Worm (Caenorhabditis elegans) whole organism, late embryonic: ENCODE results near the gene pssy-1.

Experiments
- C38D4.7 ChIP-seq: fragments of 200-800 bp; sonication (Bioruptor generic); optimal IDR thresholded peaks from 2 replicates; lab custom pipeline; 2018; ENCODE audit warnings: mild to moderate bottlenecking, missing genetic modification characterization, moderate library complexity, missing compliant biosample characterization
- K02D7.2 ChIP-seq: sonication (generic microtip); optimal IDR thresholded peaks from 2 replicates; lab custom pipeline; 2017; ENCODE audit warnings: mild to moderate bottlenecking, missing genetic modification characterization, missing compliant biosample characterization
- K09A11.1 ChIP-seq: sonication (generic microtip); optimal IDR thresholded peaks from 2 replicates; lab custom pipeline; 2017; ENCODE audit warnings: antibody characterized with exemption, mild to moderate bottlenecking, missing genetic modification characterization, missing compliant biosample characterization; ENCODE audit not compliant: insufficient read depth
- Y22D7AL.16 ChIP-seq: sonication (generic microtip); optimal IDR thresholded peaks from 2 replicates; lab custom pipeline; 2016; ENCODE audit warnings: missing genetic modification characterization, missing compliant biosample characterization
- ama-1 ChIP-seq: fragments of 150-350 bp; optimal IDR thresholded peaks from 2 replicates; lab custom pipeline; 2014
- ceh-14 ChIP-seq: sonication (generic microtip); optimal IDR thresholded peaks from 2 replicates; lab custom pipeline; 2016; ENCODE audit warnings: missing genotype, missing genetic modification characterization, missing compliant biosample characterization
- ceh-19 ChIP-seq: fragments of 200-800 bp; sonication (Bioruptor generic); optimal IDR thresholded peaks from 2 replicates; lab custom pipeline; 2018; ENCODE audit warnings: mild to moderate bottlenecking, missing genetic modification characterization, missing compliant biosample characterization
- ceh-2 ChIP-seq: sonication (generic microtip); optimal IDR thresholded peaks from 2 replicates; lab custom pipeline; 2016; ENCODE audit warnings: missing genotype, missing genetic modification characterization, missing compliant biosample characterization
- ceh-24 ChIP-seq: sonication (generic microtip); optimal IDR thresholded peaks from 2 replicates; lab custom pipeline; 2016; ENCODE audit warnings: mild to moderate bottlenecking, missing genetic modification characterization, missing compliant biosample characterization
- ceh-30 ChIP-seq: fragments of 150-350 bp; optimal IDR thresholded peaks from 2 replicates; lab custom pipeline; 2014; ENCODE audit warnings: missing biosample characterization, missing genetic modification characterization
- ceh-31 ChIP-seq: sonication (generic microtip); optimal IDR thresholded peaks from 2 replicates; lab custom pipeline; 2016; ENCODE audit warnings: missing genetic modification characterization, missing compliant biosample characterization
- ceh-34 ChIP-seq: sonication (generic microtip); optimal IDR thresholded peaks from 2 replicates; lab custom pipeline; 2016; ENCODE audit warnings: mild to moderate bottlenecking, missing genetic modification characterization, missing compliant biosample characterization
- ceh-45 ChIP-seq: fragments of 200-800 bp; sonication (Bioruptor generic); IDR thresholded peaks from 2 replicates; pipeline ENCODE4 v1.3.6; 2022; ENCODE audit warnings: missing genetic modification reagents, missing genetic modification characterization, missing compliant biosample characterization
- ceh-48 ChIP-seq: sonication (generic microtip); optimal IDR thresholded peaks from 2 replicates; lab custom pipeline; 2016; ENCODE audit warnings: missing genetic modification characterization, inconsistent platforms, missing compliant biosample characterization
- ceh-6 ChIP-seq: fragments of 200-800 bp; sonication (Bioruptor generic); optimal IDR thresholded peaks from 2 replicates; lab custom pipeline; 2018; ENCODE audit warnings: mild to moderate bottlenecking, missing genetic modification characterization, missing compliant biosample characterization
- ceh-9 ChIP-seq: sonication (generic microtip); optimal IDR thresholded peaks from 2 replicates; lab custom pipeline; 2016; ENCODE audit warnings: mild to moderate bottlenecking, missing genetic modification characterization, inconsistent platforms, missing compliant biosample characterization
- elt-2 ChIP-seq: sonication (generic microtip); optimal IDR thresholded peaks from 2 replicates; lab custom pipeline; 2016; ENCODE audit warnings: missing genetic modification reagents, missing genetic modification characterization, missing compliant biosample characterization
- elt-4 ChIP-seq: sonication (generic microtip); optimal IDR thresholded peaks from 2 replicates; lab custom pipeline; 2016; ENCODE audit warnings: missing genetic modification characterization, missing compliant biosample characterization
- eyg-1 ChIP-seq: sonication (generic microtip); optimal IDR thresholded peaks from 2 replicates; lab custom pipeline; 2016; ENCODE audit warnings: missing genotype, missing genetic modification characterization, missing compliant biosample characterization
- gmeb-2 ChIP-seq: sonication (generic microtip); optimal IDR thresholded peaks from 2 replicates; lab custom pipeline; 2016; ENCODE audit warnings: missing genetic modification characterization, inconsistent platforms, missing compliant biosample characterization
- hlh-15 ChIP-seq: sonication (generic microtip); optimal IDR thresholded peaks from 2 replicates; lab custom pipeline; 2016; ENCODE audit warnings: missing genetic modification characterization, missing compliant biosample characterization
- hlh-30 ChIP-seq: sonication (generic microtip); optimal IDR thresholded peaks from 2 replicates; lab custom pipeline; 2017; ENCODE audit warnings: antibody characterized with exemption, missing genetic modification characterization, missing compliant biosample characterization; ENCODE audit not compliant: insufficient read depth
- hlh-6 ChIP-seq: sonication (generic microtip); optimal IDR thresholded peaks from 2 replicates; lab custom pipeline; 2016; ENCODE audit warnings: missing genotype, missing genetic modification characterization, missing compliant biosample characterization
- lim-6 ChIP-seq: sonication (generic microtip); optimal IDR thresholded peaks from 2 replicates; lab custom pipeline; 2016; ENCODE audit warnings: missing genetic modification characterization, missing compliant biosample characterization
- lin-11 ChIP-seq: fragments of 200-800 bp; sonication (Bioruptor generic); optimal IDR thresholded peaks from 2 replicates; lab custom pipeline; 2018; ENCODE audit warnings: mild to moderate bottlenecking, missing genetic modification characterization, missing compliant biosample characterization
- madf-2 ChIP-seq: sonication (generic microtip); optimal IDR thresholded peaks from 2 replicates; lab custom pipeline; 2017; ENCODE audit warnings: missing genetic modification characterization, missing compliant biosample characterization
- nfya-1 ChIP-seq: sonication (generic microtip); optimal IDR thresholded peaks from 2 replicates; lab custom pipeline; 2017; ENCODE audit warnings: missing genetic modification characterization, mild to moderate bottlenecking, missing compliant biosample characterization, antibody characterized with exemption, moderate library complexity
- nhr-11 ChIP-seq: fragments of 150-350 bp; optimal IDR thresholded peaks from 2 replicates; lab custom pipeline; 2014; ENCODE audit warnings: missing biosample characterization, missing genetic modification characterization
- npax-4 ChIP-seq: sonication (generic microtip); optimal IDR thresholded peaks from 2 replicates; lab custom pipeline; 2016; ENCODE audit warnings: missing genetic modification characterization, missing compliant biosample characterization
- pat-9 ChIP-seq: fragments of 200-800 bp; sonication (Bioruptor generic); optimal IDR thresholded peaks from 2 replicates; lab custom pipeline; 2018; ENCODE audit warnings: mild to moderate bottlenecking, missing genetic modification characterization, moderate library complexity, missing compliant biosample characterization
- pha-4 ChIP-seq: fragments of 150-350 bp; optimal IDR thresholded peaks from 2 replicates; lab custom pipeline; 2018; ENCODE audit warnings: missing biosample characterization, missing genetic modification reagents, missing genetic modification characterization
- pros-1 ChIP-seq: fragments of 150-350 bp; optimal IDR thresholded peaks from 2 replicates; lab custom pipeline; 2014; ENCODE audit warnings: missing biosample characterization, missing genetic modification reagents, missing genetic modification characterization
- ref-2 ChIP-seq: sonication (generic microtip); optimal IDR thresholded peaks from 2 replicates; lab custom pipeline; 2016; ENCODE audit warnings: missing genetic modification characterization, missing compliant biosample characterization
- rnt-1 ChIP-seq: sonication (generic microtip); optimal IDR thresholded peaks from 2 replicates; lab custom pipeline; 2016; ENCODE audit warnings: missing genetic modification characterization, missing compliant biosample characterization
- sdc-2 ChIP-seq: sonication (generic microtip); optimal IDR thresholded peaks from 2 replicates; lab custom pipeline; 2016; ENCODE audit warnings: missing genotype, missing genetic modification characterization, missing compliant biosample characterization
- sox-2 ChIP-seq: fragments of 200-800 bp; sonication (Bioruptor generic); IDR thresholded peaks from 2 replicates; pipeline ENCODE4 v1.3.6; 2022; ENCODE audit warnings: missing genetic modification reagents, missing genetic modification characterization, missing compliant biosample characterization
- syd-9 ChIP-seq: sonication (generic microtip); optimal IDR thresholded peaks from 2 replicates; lab custom pipeline; 2016; ENCODE audit warnings: mild to moderate bottlenecking, missing genetic modification characterization, moderate library complexity, missing compliant biosample characterization
- tbx-2 ChIP-seq: sonication (generic microtip); optimal IDR thresholded peaks from 2 replicates; lab custom pipeline; 2016; ENCODE audit warnings: missing genetic modification characterization, missing compliant biosample characterization
- ttx-3 ChIP-seq: sonication (generic microtip); optimal IDR thresholded peaks from 2 replicates; lab custom pipeline; 2016; ENCODE audit warnings: missing genetic modification reagents, missing genetic modification characterization, missing compliant biosample characterization
- unc-3 ChIP-seq, 2 experiments: fragments of 200-800 bp in 1 of 2; sonication (Bioruptor generic) in 1 of 2; sonication (generic microtip) in 1 of 2; conservative IDR thresholded peaks in 1 of 2; optimal IDR thresholded peaks in 1 of 2; 2 replicates each; pipeline versions ENCODE4 v1.3.6 to Lab custom; 2016 to 2022; ENCODE audit warnings: missing compliant biosample characterization in 2 of 2, missing genetic modification characterization in 2 of 2, missing genetic modification reagents in 1 of 2
- unc-42 ChIP-seq: sonication (generic microtip); optimal IDR thresholded peaks from 2 replicates; lab custom pipeline; 2016; ENCODE audit warnings: missing genotype, missing genetic modification characterization, missing compliant biosample characterization
- zip-5 ChIP-seq: sonication (generic microtip); optimal IDR thresholded peaks from 2 replicates; lab custom pipeline; 2016; ENCODE audit warnings: missing genetic modification characterization, missing compliant biosample characterization

Gene pssy-1

DNA sequence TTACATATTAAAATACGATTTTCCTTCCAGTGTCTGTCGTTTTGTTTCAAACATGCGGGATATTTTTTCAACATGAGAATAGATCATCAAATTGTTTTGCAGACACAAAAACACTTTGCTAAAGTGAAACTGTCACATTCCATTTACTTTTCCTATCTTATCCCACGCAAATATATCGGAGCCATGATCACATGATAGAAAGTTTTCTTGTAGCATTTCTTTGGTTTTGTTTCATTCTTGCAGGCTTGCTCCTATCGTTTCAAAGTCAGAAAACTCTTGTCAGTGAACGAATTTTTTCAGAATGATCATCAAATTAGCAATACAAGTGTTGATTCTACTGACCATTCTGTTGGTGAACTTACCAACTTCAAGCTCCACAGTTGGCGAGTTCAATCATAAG, 44.1 kb upstream of the pssy-1 start, which contains the start of gene C17G1.2:
Gene C17G1.2, plus strand, starts transcription at position 301 of the 400 bp plus-strand sequence.
- TF ChIP-seq lin-11 (no peak), nfya-1 (tag; lab: Kevin White, UChicago) (no peak), pros-1 (tag; lab: Kevin White, UChicago) (no peak), madf-2 (tag; lab: Kevin White, UChicago) (no peak), hlh-6 (tag; lab: Kevin White, UChicago) (no peak), elt-2 (tag; lab: Kevin White, UChicago) (no peak), lim-6 (tag; lab: Kevin White, UChicago) (no peak), hlh-15 (no peak), ceh-6 (GFP tag; lab: Kevin White, UChicago) (no peak), ceh-14 (no peak)
- TF ChIP-seq, all 69 proteins: peak for 0

DNA sequence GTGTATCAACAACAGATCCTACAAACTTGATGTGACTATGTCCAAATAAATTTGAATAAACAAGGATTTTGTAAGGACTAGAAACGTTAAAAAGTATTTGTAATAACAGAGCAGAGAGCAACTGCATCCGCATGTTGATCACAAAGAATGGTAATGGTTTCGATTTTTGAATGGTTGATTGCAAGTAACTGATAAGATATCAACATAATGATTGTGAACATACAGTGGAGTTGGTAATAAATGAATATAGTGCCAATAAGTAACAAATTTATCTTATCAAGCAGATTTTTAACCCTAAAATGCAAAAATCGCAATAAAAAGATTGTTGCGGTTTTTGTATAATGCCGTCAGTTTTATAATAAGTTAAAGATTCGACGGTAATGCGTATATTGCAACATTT, 40.4 kb upstream of the pssy-1 start, which contains the start of gene ugt-23:
Gene ugt-23, minus strand, starts transcription at position 212 of the 400 bp plus-strand sequence.
- no peak for TF ChIP-seq ceh-31 (tag; lab: Kevin White, UChicago)
- peak; percentile 70 for TF ChIP-seq elt-2 (tag; lab: Kevin White, UChicago)
- TF ChIP-seq, all 69 proteins: peak for 1

DNA sequence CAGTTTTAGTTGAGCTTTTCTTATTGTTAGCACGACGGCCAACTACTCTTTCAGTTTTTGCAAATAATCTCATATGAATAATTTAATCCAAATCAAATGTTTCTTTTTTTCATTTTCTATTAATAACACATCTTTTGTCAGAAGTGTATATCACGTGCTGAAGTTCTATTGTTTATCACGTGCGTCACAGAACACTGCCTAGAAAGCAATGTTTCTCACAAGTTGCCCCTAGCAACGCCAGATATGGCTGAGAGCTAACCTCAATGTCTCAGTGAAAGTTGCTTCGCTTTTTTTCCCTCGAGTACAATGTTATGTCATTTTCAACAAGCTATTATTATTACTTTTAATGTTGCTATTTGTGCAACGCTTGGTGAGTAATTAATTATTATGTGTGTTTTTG, 37.4 kb upstream of the pssy-1 start:
- TF ChIP-seq hlh-30 (tag; lab: Kevin White, UChicago) (peak; percentile 54), ceh-31 (tag; lab: Kevin White, UChicago) (no peak), ceh-19 (no peak)

DNA sequence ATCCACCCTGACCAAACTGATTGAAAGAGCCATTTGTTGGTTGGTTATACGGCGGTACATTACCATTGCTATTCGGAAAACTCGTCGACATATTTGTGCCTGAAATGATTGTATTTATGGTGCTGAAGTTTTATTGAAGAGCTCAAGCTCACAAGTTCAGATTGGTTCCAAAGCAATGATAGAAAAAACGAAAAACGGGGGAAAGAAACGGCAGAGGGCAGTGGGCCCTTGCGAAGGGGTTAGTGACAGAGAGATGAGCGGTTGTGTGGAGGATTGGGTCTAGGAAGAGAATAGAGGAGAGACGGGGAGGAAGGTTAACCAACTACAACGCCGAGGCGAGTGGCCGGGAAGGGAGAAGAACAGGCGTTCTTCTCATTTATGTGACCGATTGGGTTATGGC, 34.0 kb upstream of the pssy-1 start, which contains the start of gene nra-3:
Gene nra-3, minus strand, starts transcription at position 101 of the 400 bp plus-strand sequence.
- peak; percentile 19 for TF ChIP-seq ref-2 (tag; lab: Kevin White, UChicago)
- TF ChIP-seq unc-42 (tag; lab: Kevin White, UChicago): peak; percentile 41
- TF ChIP-seq C38D4.7: no peak
- TF ChIP-seq rnt-1 (tag; lab: Kevin White, UChicago): peak; percentile 31
- TF ChIP-seq sdc-2 (tag; lab: Kevin White, UChicago): no peak
- no peak for TF ChIP-seq ceh-48
- TF ChIP-seq ceh-19: no peak
- TF ChIP-seq pha-4 (tag; lab: Kevin White, UChicago): no peak
- TF ChIP-seq ttx-3: no peak
- TF ChIP-seq ama-1 (lab: Kevin White, UChicago): no peak
- no peak for TF ChIP-seq K02D7.2 (tag; lab: Kevin White, UChicago)
- peak; percentile 44 for TF ChIP-seq tbx-2 (tag; lab: Kevin White, UChicago)
- no peak for TF ChIP-seq ceh-31 (tag; lab: Kevin White, UChicago)
- no peak for TF ChIP-seq ceh-6 (GFP tag; lab: Kevin White, UChicago)
- TF ChIP-seq npax-4: no peak
- TF ChIP-seq, all 69 proteins: peak for 4

DNA sequence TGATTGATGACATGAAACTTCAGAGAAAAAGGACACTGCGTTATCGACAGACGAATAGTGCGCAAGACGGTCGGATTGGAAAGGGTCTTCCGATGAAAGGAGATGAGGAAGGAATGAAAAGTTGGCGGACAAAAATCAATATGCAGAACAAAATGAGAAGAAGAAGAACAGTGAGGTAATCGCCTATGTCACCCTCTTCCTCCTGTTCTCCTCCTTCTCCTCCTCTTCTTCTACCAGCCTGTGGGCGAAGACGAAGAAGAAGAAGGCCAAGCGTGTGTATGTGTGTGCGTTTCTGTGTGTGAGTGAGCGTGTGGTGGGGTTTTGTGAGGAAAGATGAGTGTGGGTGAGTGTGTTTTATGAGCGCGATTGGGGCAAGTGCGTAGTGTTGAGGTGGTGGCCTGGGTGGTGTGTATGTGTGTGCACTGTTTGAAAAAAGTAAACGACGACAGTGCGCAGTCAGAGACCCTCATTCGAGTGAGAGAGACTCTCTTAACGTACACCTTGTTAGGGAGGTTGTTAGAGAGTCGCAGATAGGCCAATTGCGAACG, 33.1 kb upstream of the pssy-1 start, which contains the start of gene tsp-21:
Gene tsp-21, plus strand, starts transcription at position 146 of the 548 bp plus-strand sequence.
- no peak for TF ChIP-seq ceh-24 (tag; lab: Kevin White, UChicago)
- TF ChIP-seq K09A11.1 (tag; lab: Kevin White, UChicago): peak; percentile 20
- TF ChIP-seq ceh-14: peak; percentile 14
- no peak for TF ChIP-seq lin-11
- TF ChIP-seq hlh-6 (tag; lab: Kevin White, UChicago): peak; percentile 85
- no peak for TF ChIP-seq elt-4
- TF ChIP-seq syd-9 (tag; lab: Kevin White, UChicago): peak; percentile 55
- TF ChIP-seq sox-2 (GFP tag; lab: Robert Waterston, UW): no peak
- peak; percentile 80 for TF ChIP-seq madf-2 (tag; lab: Kevin White, UChicago)
- no peak for TF ChIP-seq ceh-45
- TF ChIP-seq ceh-34 (tag; lab: Kevin White, UChicago): peak; percentile 72
- peak; percentile 52 for TF ChIP-seq ceh-2 (tag; lab: Kevin White, UChicago)
- no peak for TF ChIP-seq ceh-9
- TF ChIP-seq ceh-30 (tag; lab: Kevin White, UChicago): no peak
- no peak for TF ChIP-seq zip-5 (tag; lab: Kevin White, UChicago)
- no peak for TF ChIP-seq unc-3 (GFP tag; conservative IDR thresholded peaks at IDR 0.05; lab: Robert Waterston, UW)
- TF ChIP-seq unc-3 (tag; optimal IDR thresholded peaks at IDR 0.05; lab: Kevin White, UChicago): no peak
- no peak for TF ChIP-seq Y22D7AL.16 (tag; lab: Kevin White, UChicago)
- TF ChIP-seq gmeb-2 (tag; lab: Kevin White, UChicago): no peak
- TF ChIP-seq eyg-1 (tag; lab: Kevin White, UChicago): peak; percentile 14
- TF ChIP-seq ref-2 (tag; lab: Kevin White, UChicago): peak; percentile 76
- no peak for TF ChIP-seq ttx-3
- TF ChIP-seq pat-9 (tag; lab: Kevin White, UChicago): peak; percentile 10
- TF ChIP-seq nhr-11 (tag; lab: Kevin White, UChicago): no peak
- no peak for TF ChIP-seq hlh-15
- TF ChIP-seq elt-2 (tag; lab: Kevin White, UChicago): peak; percentile 81
- no peak for TF ChIP-seq ceh-6 (GFP tag; lab: Kevin White, UChicago)
